Worm (Caenorhabditis elegans) whole organism, L4 larva: ENCODE data around the gene egl-46.

Experiments
- F37D6.2 ChIP-seq: sonication (generic microtip); optimal IDR thresholded peaks from 2 replicates; lab custom pipeline; 2016; ENCODE audit warnings: mild to moderate bottlenecking, missing genetic modification characterization, missing compliant biosample characterization
- F49E8.2 ChIP-seq: sonication (generic microtip); optimal IDR thresholded peaks from 2 replicates; lab custom pipeline; 2016; ENCODE audit warnings: missing compliant biosample characterization, mild to moderate bottlenecking, missing genetic modification characterization, borderline replicate concordance
- ZK337.2 ChIP-seq: fragments of 200-800 bp; sonication (Bioruptor generic); IDR thresholded peaks from 2 replicates; pipeline ENCODE4 v1.3.6; 2022; ENCODE audit warnings: missing genetic modification reagents, missing genetic modification characterization, missing compliant biosample characterization
- aha-1 ChIP-seq: fragments of 150-350 bp; peaks from one replicate; lab custom pipeline; 2014; ENCODE audit warnings: missing biosample characterization, missing genetic modification characterization
- aly-2 ChIP-seq: sonication (generic microtip); optimal IDR thresholded peaks from 2 replicates; lab custom pipeline; 2018; ENCODE audit warnings: missing biosample characterization, missing genetic modification characterization
- arid-1 ChIP-seq: fragments of 200-800 bp; sonication (Bioruptor generic); conservative IDR thresholded peaks from 2 replicates; pipeline ENCODE4 v1.3.6; 2022; ENCODE audit warnings: missing genetic modification reagents, missing genetic modification characterization, missing compliant biosample characterization
- attf-4 ChIP-seq: sonication (generic microtip); optimal IDR thresholded peaks from 3 replicates; lab custom pipeline; 2017; ENCODE audit warnings: missing biosample characterization, missing genetic modification characterization
- ceh-44 ChIP-seq: fragments of 200-800 bp; sonication (Bioruptor generic); IDR thresholded peaks from 2 replicates; pipeline ENCODE4 v1.3.6; 2022; ENCODE audit warnings: missing genetic modification reagents, missing genetic modification characterization, missing compliant biosample characterization
- ceh-82 ChIP-seq: sonication (generic microtip); optimal IDR thresholded peaks from 2 replicates; lab custom pipeline; 2017; ENCODE audit warnings: missing biosample characterization, missing genetic modification characterization
- daf-16 ChIP-seq, 3 experiments: sonication (generic microtip); optimal IDR thresholded peaks; 2 replicates each; lab custom pipeline; 2016 to 2017; ENCODE audit warnings: missing genetic modification characterization in 3 of 3, missing genetic modification reagents in 3 of 3, mild to moderate bottlenecking in 2 of 3, missing compliant biosample characterization in 2 of 3, missing biosample characterization in 1 of 3, moderate library complexity in 1 of 3
- fkh-10 ChIP-seq: fragments of 150-350 bp; optimal IDR thresholded peaks from 2 replicates; lab custom pipeline; 2014; ENCODE audit warnings: missing biosample characterization, missing genetic modification reagents, missing genetic modification characterization
- hlh-11 ChIP-seq: fragments of 200-800 bp; sonication (Bioruptor generic); optimal IDR thresholded peaks from 2 replicates; lab custom pipeline; 2018; ENCODE audit warnings: mild to moderate bottlenecking, missing genetic modification characterization, missing compliant biosample characterization
- hlh-30 ChIP-seq: sonication (generic microtip); optimal IDR thresholded peaks from 2 replicates; lab custom pipeline; 2017; ENCODE audit warnings: antibody characterized with exemption, mild to moderate bottlenecking, missing genetic modification characterization, missing compliant biosample characterization; ENCODE audit not compliant: insufficient read depth
- lin-13 ChIP-seq: fragments of 150-350 bp; optimal IDR thresholded peaks from 2 replicates; lab custom pipeline; 2014; ENCODE audit warnings: missing biosample characterization, missing genetic modification reagents, missing genetic modification characterization
- lin-15B ChIP-seq: fragments of 150-350 bp; sonication (generic microtip); optimal IDR thresholded peaks from 3 replicates; lab custom pipeline; 2014; ENCODE audit warnings: missing biosample characterization, missing genetic modification characterization
- mes-2 ChIP-seq: sonication (generic microtip); optimal IDR thresholded peaks from 2 replicates; lab custom pipeline; 2016; ENCODE audit warnings: missing genotype, mild to moderate bottlenecking, missing genetic modification characterization, missing compliant biosample characterization; ENCODE audit not compliant: poor library complexity, severe bottlenecking
- mxl-2 ChIP-seq: fragments of 200-800 bp; sonication (Bioruptor generic); conservative IDR thresholded peaks from 2 replicates; pipeline ENCODE4 v1.3.6; 2022; ENCODE audit warnings: missing genetic modification reagents, missing genetic modification characterization, missing compliant biosample characterization
- mxl-3 ChIP-seq: fragments of 200-800 bp; sonication (Bioruptor generic); optimal IDR thresholded peaks from 2 replicates; lab custom pipeline; 2018; ENCODE audit warnings: mild to moderate bottlenecking, missing genetic modification characterization, missing compliant biosample characterization
- nhr-102 ChIP-seq: sonication (generic microtip); optimal IDR thresholded peaks from 2 replicates; lab custom pipeline; 2016; ENCODE audit warnings: mild to moderate bottlenecking, missing genetic modification characterization, moderate library complexity, missing compliant biosample characterization
- nhr-111 ChIP-seq: fragments of 200-800 bp; sonication (Bioruptor generic); optimal IDR thresholded peaks from 2 replicates; lab custom pipeline; 2018; ENCODE audit warnings: mild to moderate bottlenecking, missing genetic modification characterization, missing compliant biosample characterization
- nhr-48 ChIP-seq: sonication (generic microtip); optimal IDR thresholded peaks from 2 replicates; lab custom pipeline; 2016; ENCODE audit warnings: mild to moderate bottlenecking, missing genetic modification characterization, missing compliant biosample characterization
- nhr-6 ChIP-seq: fragments of 150-350 bp; optimal IDR thresholded peaks from 2 replicates; lab custom pipeline; 2014; ENCODE audit warnings: missing biosample characterization, missing genetic modification characterization
- pha-4 ChIP-seq, 2 experiments: fragments of 150-350 bp in 1 of 2; fragments of 200-800 bp in 1 of 2; sonication (Bioruptor generic) in 1 of 2; IDR thresholded peaks in 1 of 2; optimal IDR thresholded peaks in 1 of 2; 2 replicates each; pipeline versions ENCODE4 v1.3.6 to Lab custom; 2014 to 2022; ENCODE audit warnings: missing genetic modification characterization in 2 of 2, missing genetic modification reagents in 2 of 2, missing biosample characterization in 1 of 2, missing compliant biosample characterization in 1 of 2
- pqm-1 ChIP-seq: sonication (generic microtip); optimal IDR thresholded peaks from 2 replicates; lab custom pipeline; 2017; ENCODE audit warnings: missing biosample characterization, missing genetic modification characterization
- saeg-2 ChIP-seq: fragments of 200-800 bp; sonication (Bioruptor generic); IDR thresholded peaks from 2 replicates; pipeline ENCODE4 v1.3.6; 2022; ENCODE audit warnings: missing genetic modification reagents, missing genetic modification characterization, missing compliant biosample characterization
- set-16 ChIP-seq: fragments of 200-800 bp; sonication (Bioruptor generic); IDR thresholded peaks from 2 replicates; pipeline ENCODE4 v1.3.6; 2022; ENCODE audit warnings: missing genetic modification reagents, missing genetic modification characterization, missing compliant biosample characterization
- spr-1 ChIP-seq: sonication (generic microtip); optimal IDR thresholded peaks from 2 replicates; lab custom pipeline; 2016; ENCODE audit warnings: mild to moderate bottlenecking, missing genetic modification characterization, missing compliant biosample characterization
- tra-1 ChIP-seq: fragments of 200-800 bp; sonication (Bioruptor generic); IDR thresholded peaks from 2 replicates; pipeline ENCODE4 v1.3.6; 2022; ENCODE audit warnings: missing genetic modification reagents, missing genetic modification characterization, missing compliant biosample characterization
- unc-130 ChIP-seq: sonication (generic microtip); optimal IDR thresholded peaks from 2 replicates; lab custom pipeline; 2016; ENCODE audit warnings: missing genetic modification reagents, missing genetic modification characterization, missing compliant biosample characterization
- unc-62 ChIP-seq, 3 experiments: fragments of 150-350 bp in 1 of 3; sonication (generic microtip); optimal IDR thresholded peaks in 2 of 3; peaks in 1 of 3; 1 replicate in 1 of 3; 2 replicates in 2 of 3; lab custom pipeline; 2014 to 2017; ENCODE audit warnings: missing biosample characterization in 3 of 3, missing genetic modification characterization in 3 of 3, missing genetic modification reagents in 3 of 3, missing genotype in 1 of 3
- vab-7 ChIP-seq: fragments of 200-800 bp; sonication (Bioruptor generic); IDR thresholded peaks from 2 replicates; pipeline ENCODE4 v1.3.6; 2022; ENCODE audit warnings: missing genetic modification reagents, missing genetic modification characterization, missing compliant biosample characterization
- zfp-3 ChIP-seq: fragments of 200-800 bp; sonication (Bioruptor generic); conservative IDR thresholded peaks from 2 replicates; pipeline ENCODE4 v1.3.6; 2022; ENCODE audit warnings: missing genetic modification reagents, missing genetic modification characterization, missing compliant biosample characterization
- zip-11 ChIP-seq: fragments of 200-800 bp; sonication (Bioruptor generic); IDR thresholded peaks from 2 replicates; pipeline ENCODE4 v1.3.6; 2022; ENCODE audit warnings: missing genetic modification characterization, missing compliant biosample characterization
- ztf-11 ChIP-seq: fragments of 150-350 bp; optimal IDR thresholded peaks from 2 replicates; lab custom pipeline; 2014; ENCODE audit warnings: missing biosample characterization, missing genetic modification characterization

egl-46 gene

ce11 chrV:6681501-6681900 lies at the start of gene egl-46:
TSS of gene egl-46 (minus strand) at chrV:6681573.
- TF ChIP-seq pqm-1 (tag; lab: Kevin White, UChicago) (no peak), hlh-11 (tag; lab: Kevin White, UChicago) (no peak), vab-7 (GFP tag; lab: Robert Waterston, UW) (no peak), unc-130 (GFP tag; lab: Kevin White, UChicago) (no peak), ceh-44 (no peak), mxl-2 (no peak), F37D6.2 (tag; lab: Kevin White, UChicago) (no peak), mes-2 (tag; lab: Kevin White, UChicago) (no peak), ZK337.2 (GFP tag; lab: Robert Waterston, UW) (no peak), lin-15B (no peak), mxl-3 (no peak), fkh-10 (GFP tag; lab: Kevin White, UChicago) (no peak), tra-1 (GFP tag; lab: Robert Waterston, UW) (no peak), ceh-82 (no peak), F49E8.2 (tag; lab: Kevin White, UChicago) (no peak)

- no peak for TF ChIP-seq nhr-48 (tag; lab: Kevin White, UChicago)
- TF ChIP-seq daf-16 (GFP tag; optimal IDR thresholded peaks at IDR 0.05; lab: Kevin White, UChicago): no peak
- TF ChIP-seq daf-16 (tag; optimal IDR thresholded peaks at IDR 0.05; lab: Kevin White, UChicago): no peak
- no peak for TF ChIP-seq set-16
- no peak for TF ChIP-seq aly-2 (tag; lab: Kevin White, UChicago)
- TF ChIP-seq nhr-6 (tag; lab: Kevin White, UChicago): no peak
- TF ChIP-seq spr-1 (tag; lab: Kevin White, UChicago): no peak
- no peak for TF ChIP-seq arid-1
- no peak for TF ChIP-seq hlh-30
Measured at ce11 chrV:6727222-6727621, 45.8 kb upstream of the egl-46 start, which contains the start of gene ZC487.1. TSS of gene ZC487.1 (plus strand) at chrV:6727522.

- TF ChIP-seq lin-15B: no peak
- TF ChIP-seq ztf-11: no peak
Measured at ce11 chrV:6726279-6726678, 44.9 kb upstream of the egl-46 start.

ce11 chrV:6722378-6722777 lies 41.0 kb upstream of the egl-46 start, which contains the start of gene ZC487.2:
TSS of gene ZC487.2 (minus strand) at chrV:6722478.
- no peak for TF ChIP-seq nhr-102 (tag; lab: Kevin White, UChicago)
- no peak for TF ChIP-seq saeg-2 (GFP tag; lab: Robert Waterston, UW)
- TF ChIP-seq zfp-3: no peak
- TF ChIP-seq aha-1: peak; percentile 2
- TF ChIP-seq nhr-111 (GFP tag; lab: Kevin White, UChicago): no peak
- TF ChIP-seq ceh-44: no peak
- TF ChIP-seq zip-11 (GFP tag; lab: Robert Waterston, UW): no peak

- TF ChIP-seq attf-4 (tag; lab: Kevin White, UChicago) (no peak), saeg-2 (GFP tag; lab: Robert Waterston, UW) (no peak), lin-13 (GFP tag; lab: Kevin White, UChicago) (no peak), pha-4 (GFP tag; IDR thresholded peaks at IDR 0.05; lab: Robert Waterston, UW) (no peak), pha-4 (tag; optimal IDR thresholded peaks at IDR 0.05; lab: Kevin White, UChicago) (no peak), unc-62 (GFP tag; optimal IDR thresholded peaks at IDR 0.05 in 1 of 2; lab: Kevin White, UChicago) (peak in 1 of 2 experiments; percentile 19), unc-62 (tag; optimal IDR thresholded peaks at IDR 0.05; lab: Kevin White, UChicago) (no peak), F37D6.2 (tag; lab: Kevin White, UChicago) (no peak)
- TF ChIP-seq, all 104 proteins: peak for 1
Measured at ce11 chrV:6718232-6718631, 36.9 kb upstream of the egl-46 start, which contains the start of gene srg-30. TSS of gene srg-30 (minus strand) at chrV:6718332.
